Fruit fly (Drosophila melanogaster): ENCODE results near the gene CG45075.

CG45075 gene

DNA sequence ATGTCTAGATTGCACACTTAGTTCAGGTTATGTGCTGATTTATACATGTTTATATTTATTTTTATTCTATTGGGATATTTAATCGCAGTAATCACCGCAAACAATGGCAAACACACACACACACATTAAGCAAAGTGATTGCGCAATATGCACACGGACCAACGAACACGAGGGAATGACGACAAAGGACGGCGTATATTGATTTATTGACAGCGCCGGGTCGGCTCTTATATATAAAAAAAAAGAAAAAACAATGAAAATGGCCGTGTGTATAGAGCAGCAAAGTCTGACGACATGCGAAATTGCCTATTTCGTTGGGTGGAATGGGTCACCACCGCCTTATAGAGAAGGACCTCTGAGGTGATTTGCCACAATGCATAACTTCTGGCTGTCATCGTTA, 19.6 kb downstream of the CG45075 start:
- TF ChIP-seq psq (GFP tag; optimal IDR thresholded peaks at IDR 0.05) (no peak), onecut (GFP tag; IDR thresholded peaks at IDR 0.05) (peak; percentile 89), CG9817 (tag; optimal IDR thresholded peaks at IDR 0.05) (no peak), abd-A (tag; optimal IDR thresholded peaks at IDR 0.05) (peak; percentile 33)

DNA sequence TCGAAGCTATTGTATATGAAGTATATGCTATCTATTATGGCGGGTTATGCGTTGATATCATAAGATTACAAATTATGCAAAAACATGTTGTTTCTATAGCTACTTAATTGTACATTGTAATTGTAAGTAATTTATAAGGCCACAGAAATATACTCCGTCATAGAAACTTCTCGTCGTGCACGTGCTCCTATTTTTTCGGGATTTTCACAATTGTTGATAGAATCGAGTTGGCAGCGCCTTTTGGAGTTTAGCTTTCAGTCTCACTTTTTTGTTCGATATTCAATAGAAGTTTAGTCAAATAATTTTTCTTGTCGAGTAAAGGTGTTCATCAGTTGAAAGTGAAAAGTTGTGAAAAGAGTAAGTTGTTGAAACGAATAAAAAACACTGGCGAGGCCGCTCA, 27.0 kb downstream of the CG45075 start, which contains the start of gene CG31642:
Gene CG31642 (plus strand): TSS at position 301 of the 400 bp plus-strand sequence.
- TF ChIP-seq stwl (tag; optimal IDR thresholded peaks at IDR 0.05) (peak; percentile 23), dati (GFP tag; IDR thresholded peaks at IDR 0.05) (no peak), trem (tag; optimal IDR thresholded peaks at IDR 0.05) (peak; percentile 31)

DNA sequence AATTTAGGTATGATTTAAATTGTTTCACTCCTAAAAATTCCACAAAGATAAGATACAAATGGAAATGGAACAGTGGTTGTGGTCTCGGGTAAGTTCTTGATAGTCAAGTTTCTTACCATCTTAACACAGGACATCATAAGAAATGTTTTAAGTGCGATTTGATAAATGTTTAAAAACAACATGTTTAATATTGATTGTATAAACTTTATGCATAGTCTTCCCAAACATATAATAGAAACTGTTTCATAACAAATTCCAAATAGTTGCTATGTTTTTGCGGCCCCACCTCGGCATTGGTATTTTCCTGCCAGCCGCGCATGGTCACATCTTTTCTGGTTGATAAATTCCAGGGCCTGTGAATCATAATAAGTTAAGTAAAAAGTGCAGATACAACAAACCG, 33.6 kb downstream of the CG45075 start, which contains the start of gene Arpc4:
Gene Arpc4 (plus strand): TSS at position 318 of the 400 bp plus-strand sequence.
- TF ChIP-seq pros (GFP tag; optimal IDR thresholded peaks at IDR 0.05) (no peak), Dek (tag; optimal IDR thresholded peaks at IDR 0.05) (peak; percentile 60), CG6813 (GFP tag; optimal IDR thresholded peaks at IDR 0.05) (no peak), Deaf1 (tag; optimal IDR thresholded peaks at IDR 0.05) (no peak), Bgb (GFP tag; IDR thresholded peaks at IDR 0.05; ENCODE audit: partially characterized antibody) (no peak), CG15696 (tag; optimal IDR thresholded peaks at IDR 0.05) (peak; percentile 22), lilli (GFP tag; optimal IDR thresholded peaks at IDR 0.05) (peak; percentile 64), hbn (GFP tag; IDR thresholded peaks at IDR 0.05; ENCODE audit: partially characterized antibody) (no peak), CG12659 (GFP tag; optimal IDR thresholded peaks at IDR 0.05) (peak; percentile 61), CG4854 (GFP tag; optimal IDR thresholded peaks at IDR 0.05) (no peak), Sin3A (optimal IDR thresholded peaks at IDR 0.05) (peak; percentile 26), HLHmδ (GFP tag; optimal IDR thresholded peaks at IDR 0.05) (no peak), CG17802 (tag; optimal IDR thresholded peaks at IDR 0.05) (no peak), h (optimal IDR thresholded peaks at IDR 0.05) (no peak), Side (GFP tag; optimal IDR thresholded peaks at IDR 0.05) (no peak), cato (GFP tag; optimal IDR thresholded peaks at IDR 0.05; ENCODE audit: borderline replicate concordance) (peak; percentile 4), sr (GFP tag; IDR thresholded peaks at IDR 0.05) (no peak), ERR (GFP tag; optimal IDR thresholded peaks at IDR 0.05) (no peak), CG12236 (GFP tag; optimal IDR thresholded peaks at IDR 0.05) (no peak), CG11723 (GFP tag; optimal IDR thresholded peaks at IDR 0.05) (no peak), sima (GFP tag; optimal IDR thresholded peaks at IDR 0.05) (no peak), dm (GFP tag; optimal IDR thresholded peaks at IDR 0.05) (peak; percentile 33), CG6689 (GFP tag; IDR thresholded peaks at IDR 0.05) (peak; percentile 51), CG14965 (GFP tag; optimal IDR thresholded peaks at IDR 0.05; ENCODE audit: borderline replicate concordance) (no peak), CkIIα-i1 (GFP tag; IDR thresholded peaks at IDR 0.05) (no peak), CG31224 (GFP tag; IDR thresholded peaks at IDR 0.05) (no peak), CG13296 (GFP tag; optimal IDR thresholded peaks at IDR 0.05) (no peak), Dll (GFP tag; IDR thresholded peaks at IDR 0.05; ENCODE audit: partially characterized antibody) (no peak), CG8359 (GFP tag; optimal IDR thresholded peaks at IDR 0.05; ENCODE audit: borderline replicate concordance) (no peak), shn (GFP tag; optimal IDR thresholded peaks at IDR 0.05) (peak; percentile 37), CG18011 (GFP tag; optimal IDR thresholded peaks at IDR 0.05) (peak; percentile 18), pb (GFP tag; optimal IDR thresholded peaks at IDR 0.05) (no peak), CG3281 (GFP tag; optimal IDR thresholded peaks at IDR 0.05) (no peak), NfI (GFP tag; optimal IDR thresholded peaks at IDR 0.05) (no peak), CG13424 (tag; optimal IDR thresholded peaks at IDR 0.05) (peak; percentile 61), pfk (GFP tag; optimal IDR thresholded peaks at IDR 0.05) (peak; percentile 93), CG5180 (GFP tag; optimal IDR thresholded peaks at IDR 0.05) (no peak), vvl (GFP tag; IDR thresholded peaks at IDR 0.05) (peak; percentile 91), Nf-YB (GFP tag; optimal IDR thresholded peaks at IDR 0.05) (no peak), dpn (GFP tag; optimal IDR thresholded peaks at IDR 0.05) (peak; percentile 37 to 58), CG17612 (GFP tag; IDR thresholded peaks at IDR 0.05) (no peak)

Data from whole organism, embryonic.